Fruit fly (Drosophila melanogaster) whole organism, embryonic: ENCODE results near the gene CG12945.

Source experiments
- CG12219 ChIP-seq: fragments of 200-800 bp; sonication (Bioruptor generic); optimal IDR thresholded peaks from 3 replicates; lab custom pipeline; 2018; ENCODE audit warnings: missing biosample characterization, mild to moderate bottlenecking, missing genetic modification characterization
- CG14441 ChIP-seq: fragments of 200-800 bp; sonication (Bioruptor generic); IDR thresholded peaks from 2 replicates; pipeline ENCODE4 v1.3.6; 2022; ENCODE audit warnings: missing biosample characterization, missing genetic modification characterization
- CG15696 ChIP-seq: fragments of 200-800 bp; sonication (Bioruptor generic); optimal IDR thresholded peaks from 2 replicates; lab custom pipeline; 2019; ENCODE audit warnings: missing biosample characterization, mild to moderate bottlenecking, missing genetic modification characterization, moderate library complexity
- MBD-R2 ChIP-seq: fragments of 200-800 bp; sonication (Bioruptor generic); IDR thresholded peaks from 2 replicates; pipeline ENCODE4 v1.3.6; 2022; ENCODE audit warnings: missing biosample characterization, missing genetic modification characterization
- maf-S ChIP-seq: fragments of 200-800 bp; sonication (Bioruptor generic); optimal IDR thresholded peaks from 2 replicates; lab custom pipeline; 2016; ENCODE audit warnings: missing biosample characterization, missing genetic modification characterization
- run ChIP-seq: fragments of 200-800 bp; sonication (Bioruptor generic); optimal IDR thresholded peaks from 3 replicates; lab custom pipeline; 2018; ENCODE audit warnings: missing biosample characterization, mild to moderate bottlenecking, missing genetic modification characterization
- sna ChIP-seq: fragments of 200-800 bp; sonication (Bioruptor generic); IDR thresholded peaks from 2 replicates; pipeline ENCODE4 v1.3.6; 2022; ENCODE audit warnings: missing biosample characterization, missing genetic modification characterization; ENCODE audit not compliant: partially characterized antibody

dm6 chr3R:9774821-9775220 lies 16.2 kb downstream of the CG12945 start, which contains the start of gene topi:
- TF ChIP-seq sna (no peak), run (no peak), CG12219 (no peak), MBD-R2 (no peak), maf-S (GFP tag; lab: Kevin White, UChicago) (no peak), CG14441 (GFP tag; lab: Robert Waterston, UW) (no peak), CG15696 (tag; lab: Kevin White, UChicago) (no peak)
